Fruit fly (Drosophila melanogaster) whole organism: Measurements from ENCODE around the gene Boh2.

Experiments
- CG8478 ChIP-seq: fragments of >200 bp; optimal IDR thresholded peaks from 2 replicates; lab custom pipeline; 2018; ENCODE audit warnings: inconsistent platforms
- pan ChIP-seq: fragments of >200 bp; optimal IDR thresholded peaks from 2 replicates; lab custom pipeline; 2017
- psq ChIP-seq: fragments of >200 bp; optimal IDR thresholded peaks from 2 replicates; lab custom pipeline; 2017

dm6 chr2L:11188395-11189115 is 9.7 kb downstream of the Boh2 start:
- TF ChIP-seq psq (lab: Kevin White, UChicago) (no peak), CG8478 (lab: Kevin White, UChicago) (no peak), pan (lab: Kevin White, UChicago) (no peak)
